Worm (Caenorhabditis elegans): ENCODE data around the gene str-45.

- TF ChIP-seq nhr-12 (tag; optimal IDR thresholded peaks at IDR 0.05) (no peak), irx-1 (tag; optimal IDR thresholded peaks at IDR 0.05) (peak; percentile 83), unc-86 (tag; optimal IDR thresholded peaks at IDR 0.05) (peak; percentile 90), lsy-2 (tag; optimal IDR thresholded peaks at IDR 0.05) (peak; percentile 91 to 95), snpc-4 (tag; optimal IDR thresholded peaks at IDR 0.05) (peak; percentile 74), ces-1 (GFP tag; optimal IDR thresholded peaks at IDR 0.05) (no peak), ztf-11 (tag; optimal IDR thresholded peaks at IDR 0.05) (peak in 1 of 2 experiments; percentile 17)
Measured at ce11 chrV:15189567-15189966, 30.8 kb downstream of the str-45 start, which contains the start of gene cyn-3.

Data from whole organism, L1 larva.